Worm (Caenorhabditis elegans) whole organism, late embryonic: ENCODE measurements around the gene srxa-10.

Source experiments
- C38D4.7 ChIP-seq: fragments of 200-800 bp; sonication (Bioruptor generic); optimal IDR thresholded peaks from 2 replicates; lab custom pipeline; 2018; ENCODE audit warnings: mild to moderate bottlenecking, missing genetic modification characterization, moderate library complexity, missing compliant biosample characterization
- F13H6.1 ChIP-seq: sonication (generic microtip); optimal IDR thresholded peaks from 2 replicates; lab custom pipeline; 2016; ENCODE audit warnings: missing genetic modification characterization, missing compliant biosample characterization
- K02D7.2 ChIP-seq: sonication (generic microtip); optimal IDR thresholded peaks from 2 replicates; lab custom pipeline; 2017; ENCODE audit warnings: mild to moderate bottlenecking, missing genetic modification characterization, missing compliant biosample characterization
- K09A11.1 ChIP-seq: sonication (generic microtip); optimal IDR thresholded peaks from 2 replicates; lab custom pipeline; 2017; ENCODE audit warnings: antibody characterized with exemption, mild to moderate bottlenecking, missing genetic modification characterization, missing compliant biosample characterization; ENCODE audit not compliant: insufficient read depth
- T23F11.4 ChIP-seq: fragments of 200-800 bp; sonication (Bioruptor generic); optimal IDR thresholded peaks from 2 replicates; lab custom pipeline; 2018; ENCODE audit warnings: mild to moderate bottlenecking, missing genetic modification characterization, missing compliant biosample characterization
- Y22D7AL.16 ChIP-seq: sonication (generic microtip); optimal IDR thresholded peaks from 2 replicates; lab custom pipeline; 2016; ENCODE audit warnings: missing genetic modification characterization, missing compliant biosample characterization
- ama-1 ChIP-seq: fragments of 150-350 bp; optimal IDR thresholded peaks from 2 replicates; lab custom pipeline; 2014
- ceh-14 ChIP-seq: sonication (generic microtip); optimal IDR thresholded peaks from 2 replicates; lab custom pipeline; 2016; ENCODE audit warnings: missing genotype, missing genetic modification characterization, missing compliant biosample characterization
- ceh-2 ChIP-seq: sonication (generic microtip); optimal IDR thresholded peaks from 2 replicates; lab custom pipeline; 2016; ENCODE audit warnings: missing genotype, missing genetic modification characterization, missing compliant biosample characterization
- ceh-31 ChIP-seq: sonication (generic microtip); optimal IDR thresholded peaks from 2 replicates; lab custom pipeline; 2016; ENCODE audit warnings: missing genetic modification characterization, missing compliant biosample characterization
- ceh-34 ChIP-seq: sonication (generic microtip); optimal IDR thresholded peaks from 2 replicates; lab custom pipeline; 2016; ENCODE audit warnings: mild to moderate bottlenecking, missing genetic modification characterization, missing compliant biosample characterization
- ceh-45 ChIP-seq: fragments of 200-800 bp; sonication (Bioruptor generic); IDR thresholded peaks from 2 replicates; pipeline ENCODE4 v1.3.6; 2022; ENCODE audit warnings: missing genetic modification reagents, missing genetic modification characterization, missing compliant biosample characterization
- che-1 ChIP-seq: sonication (generic microtip); optimal IDR thresholded peaks from 2 replicates; lab custom pipeline; 2016; ENCODE audit warnings: mild to moderate bottlenecking, missing genetic modification characterization, missing compliant biosample characterization
- dmd-4 ChIP-seq: sonication (generic microtip); optimal IDR thresholded peaks from 2 replicates; lab custom pipeline; 2016; ENCODE audit warnings: borderline replicate concordance, missing genetic modification characterization, missing compliant biosample characterization
- elt-2 ChIP-seq: sonication (generic microtip); optimal IDR thresholded peaks from 2 replicates; lab custom pipeline; 2016; ENCODE audit warnings: missing genetic modification reagents, missing genetic modification characterization, missing compliant biosample characterization
- ets-4 ChIP-seq: sonication (generic microtip); optimal IDR thresholded peaks from 2 replicates; lab custom pipeline; 2016; ENCODE audit warnings: missing genetic modification characterization, missing compliant biosample characterization
- eyg-1 ChIP-seq: sonication (generic microtip); optimal IDR thresholded peaks from 2 replicates; lab custom pipeline; 2016; ENCODE audit warnings: missing genotype, missing genetic modification characterization, missing compliant biosample characterization
- fax-1 ChIP-seq: sonication (generic microtip); optimal IDR thresholded peaks from 2 replicates; lab custom pipeline; 2016; ENCODE audit warnings: missing genotype, missing genetic modification characterization, missing compliant biosample characterization
- fkh-10 ChIP-seq: fragments of 150-350 bp; optimal IDR thresholded peaks from 2 replicates; lab custom pipeline; 2014; ENCODE audit warnings: missing biosample characterization, missing genetic modification reagents, missing genetic modification characterization
- fkh-6 ChIP-seq: sonication (generic microtip); optimal IDR thresholded peaks from 2 replicates; lab custom pipeline; 2016; ENCODE audit warnings: missing genetic modification characterization, missing compliant biosample characterization
- gmeb-2 ChIP-seq: sonication (generic microtip); optimal IDR thresholded peaks from 2 replicates; lab custom pipeline; 2016; ENCODE audit warnings: missing genetic modification characterization, inconsistent platforms, missing compliant biosample characterization
- hlh-13 ChIP-seq: fragments of 200-800 bp; sonication (Bioruptor generic); optimal IDR thresholded peaks from 2 replicates; lab custom pipeline; 2018; ENCODE audit warnings: mild to moderate bottlenecking, missing genetic modification characterization, missing compliant biosample characterization
- hlh-15 ChIP-seq: sonication (generic microtip); optimal IDR thresholded peaks from 2 replicates; lab custom pipeline; 2016; ENCODE audit warnings: missing genetic modification characterization, missing compliant biosample characterization
- hlh-6 ChIP-seq: sonication (generic microtip); optimal IDR thresholded peaks from 2 replicates; lab custom pipeline; 2016; ENCODE audit warnings: missing genotype, missing genetic modification characterization, missing compliant biosample characterization
- hlh-8 ChIP-seq: sonication (generic microtip); optimal IDR thresholded peaks from 2 replicates; lab custom pipeline; 2016; ENCODE audit warnings: missing genotype, missing genetic modification characterization, missing compliant biosample characterization
- lim-6 ChIP-seq: sonication (generic microtip); optimal IDR thresholded peaks from 2 replicates; lab custom pipeline; 2016; ENCODE audit warnings: missing genetic modification characterization, missing compliant biosample characterization
- lin-11 ChIP-seq: fragments of 200-800 bp; sonication (Bioruptor generic); optimal IDR thresholded peaks from 2 replicates; lab custom pipeline; 2018; ENCODE audit warnings: mild to moderate bottlenecking, missing genetic modification characterization, missing compliant biosample characterization
- madf-2 ChIP-seq: sonication (generic microtip); optimal IDR thresholded peaks from 2 replicates; lab custom pipeline; 2017; ENCODE audit warnings: missing genetic modification characterization, missing compliant biosample characterization
- npax-4 ChIP-seq: sonication (generic microtip); optimal IDR thresholded peaks from 2 replicates; lab custom pipeline; 2016; ENCODE audit warnings: missing genetic modification characterization, missing compliant biosample characterization
- odd-2 ChIP-seq: sonication (generic microtip); optimal IDR thresholded peaks from 2 replicates; lab custom pipeline; 2017; ENCODE audit warnings: antibody characterized with exemption, mild to moderate bottlenecking, missing genetic modification characterization, missing compliant biosample characterization
- pag-3 ChIP-seq: sonication (generic microtip); optimal IDR thresholded peaks from 2 replicates; lab custom pipeline; 2016; ENCODE audit warnings: missing compliant biosample characterization, missing genetic modification characterization, borderline replicate concordance
- pat-9 ChIP-seq: fragments of 200-800 bp; sonication (Bioruptor generic); optimal IDR thresholded peaks from 2 replicates; lab custom pipeline; 2018; ENCODE audit warnings: mild to moderate bottlenecking, missing genetic modification characterization, moderate library complexity, missing compliant biosample characterization
- pax-1 ChIP-seq: fragments of 150-350 bp; optimal IDR thresholded peaks from 2 replicates; lab custom pipeline; 2014; ENCODE audit warnings: missing biosample characterization, missing genetic modification characterization
- pha-2 ChIP-seq: sonication (generic microtip); optimal IDR thresholded peaks from 2 replicates; lab custom pipeline; 2017; ENCODE audit warnings: mild to moderate bottlenecking, missing genetic modification characterization, missing compliant biosample characterization
- pros-1 ChIP-seq: fragments of 150-350 bp; optimal IDR thresholded peaks from 2 replicates; lab custom pipeline; 2014; ENCODE audit warnings: missing biosample characterization, missing genetic modification reagents, missing genetic modification characterization
- ref-2 ChIP-seq: sonication (generic microtip); optimal IDR thresholded peaks from 2 replicates; lab custom pipeline; 2016; ENCODE audit warnings: missing genetic modification characterization, missing compliant biosample characterization
- rnt-1 ChIP-seq: sonication (generic microtip); optimal IDR thresholded peaks from 2 replicates; lab custom pipeline; 2016; ENCODE audit warnings: missing genetic modification characterization, missing compliant biosample characterization
- sdc-2 ChIP-seq: sonication (generic microtip); optimal IDR thresholded peaks from 2 replicates; lab custom pipeline; 2016; ENCODE audit warnings: missing genotype, missing genetic modification characterization, missing compliant biosample characterization
- sox-2 ChIP-seq: fragments of 200-800 bp; sonication (Bioruptor generic); IDR thresholded peaks from 2 replicates; pipeline ENCODE4 v1.3.6; 2022; ENCODE audit warnings: missing genetic modification reagents, missing genetic modification characterization, missing compliant biosample characterization
- sox-4 ChIP-seq: sonication (generic microtip); optimal IDR thresholded peaks from 2 replicates; lab custom pipeline; 2017; ENCODE audit warnings: mild to moderate bottlenecking, missing genetic modification characterization, inconsistent platforms, missing compliant biosample characterization
- tbx-7 ChIP-seq: sonication (generic microtip); optimal IDR thresholded peaks from 2 replicates; lab custom pipeline; 2016; ENCODE audit warnings: missing genotype, missing genetic modification characterization, missing compliant biosample characterization
- ttx-3 ChIP-seq: sonication (generic microtip); optimal IDR thresholded peaks from 2 replicates; lab custom pipeline; 2016; ENCODE audit warnings: missing genetic modification reagents, missing genetic modification characterization, missing compliant biosample characterization
- unc-3 ChIP-seq, 2 experiments: fragments of 200-800 bp in 1 of 2; sonication (Bioruptor generic) in 1 of 2; sonication (generic microtip) in 1 of 2; conservative IDR thresholded peaks in 1 of 2; optimal IDR thresholded peaks in 1 of 2; 2 replicates each; pipeline versions ENCODE4 v1.3.6 to Lab custom; 2016 to 2022; ENCODE audit warnings: missing compliant biosample characterization in 2 of 2, missing genetic modification characterization in 2 of 2, missing genetic modification reagents in 1 of 2
- zip-5 ChIP-seq: sonication (generic microtip); optimal IDR thresholded peaks from 2 replicates; lab custom pipeline; 2016; ENCODE audit warnings: missing genetic modification characterization, missing compliant biosample characterization

srxa-10 gene

ce11 chrIII:9760184-9760583, 36.2 kb downstream of the srxa-10 start:
- TF ChIP-seq pha-2 (tag; lab: Kevin White, UChicago) (no peak), K02D7.2 (no peak), npax-4 (tag; lab: Kevin White, UChicago) (no peak), sox-2 (no peak), sox-4 (tag; lab: Kevin White, UChicago) (no peak), ceh-45 (GFP tag; lab: Robert Waterston, UW) (no peak), hlh-15 (no peak), C38D4.7 (GFP tag; lab: Kevin White, UChicago) (no peak), unc-3 (GFP tag; conservative IDR thresholded peaks at IDR 0.05; lab: Robert Waterston, UW) (no peak), unc-3 (tag; optimal IDR thresholded peaks at IDR 0.05; lab: Kevin White, UChicago) (no peak), ceh-34 (no peak), dmd-4 (tag; lab: Kevin White, UChicago) (no peak), lin-11 (tag; lab: Kevin White, UChicago) (no peak), fkh-6 (no peak), odd-2 (tag; lab: Kevin White, UChicago) (no peak), hlh-13 (no peak), hlh-6 (tag; lab: Kevin White, UChicago) (no peak)
- TF ChIP-seq, all 69 proteins: peak for 0

DNA sequence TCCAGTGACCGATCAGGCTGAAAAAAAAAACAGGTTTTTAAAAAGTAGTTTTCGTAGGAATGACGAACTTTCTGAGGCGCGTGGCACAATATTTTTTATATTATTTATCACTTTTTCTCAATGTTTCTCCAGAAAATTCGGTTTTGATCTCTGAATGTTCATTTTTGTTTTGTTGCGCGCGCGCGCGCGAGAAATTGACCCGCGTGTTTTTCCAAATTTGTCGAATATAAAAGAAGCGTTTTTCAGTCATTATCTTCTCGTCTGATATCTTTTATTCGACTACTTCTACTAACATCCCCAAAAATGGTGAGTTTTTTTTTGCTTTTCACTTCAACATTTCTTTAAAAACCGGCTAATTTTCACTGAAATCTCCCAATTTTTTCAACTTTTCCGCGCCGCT, 37.5 kb downstream of the srxa-10 start, which contains the start of gene rmd-1:
Gene rmd-1 (plus strand): TSS at position 247 of the 400 bp plus-strand sequence.
- no peak for TF ChIP-seq che-1 (tag; lab: Kevin White, UChicago)
- no peak for TF ChIP-seq tbx-7 (tag; lab: Kevin White, UChicago)
- no peak for TF ChIP-seq pros-1 (tag; lab: Kevin White, UChicago)

DNA sequence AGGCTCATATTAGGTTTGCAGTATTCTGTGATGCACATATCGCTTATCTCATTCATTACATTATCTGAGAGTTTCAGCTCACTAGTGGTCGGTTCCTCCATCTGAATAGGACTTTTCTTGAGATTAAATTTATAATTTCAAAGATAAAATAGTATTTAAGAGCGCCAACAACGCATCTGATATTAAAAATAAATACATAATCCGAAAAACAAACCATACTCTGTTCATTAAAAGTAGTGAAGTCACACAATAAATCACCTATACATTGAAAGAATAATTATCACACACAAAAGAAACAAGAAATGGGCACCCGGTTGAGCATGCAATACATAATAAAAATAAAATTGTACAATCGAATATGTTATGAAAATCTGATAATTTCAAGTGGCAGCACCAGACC, 38.9 kb downstream of the srxa-10 start, which contains the start of gene vps-53:
Gene vps-53 (minus strand): TSS at position 101 of the 400 bp plus-strand sequence.
- TF ChIP-seq odd-2 (tag; lab: Kevin White, UChicago) (no peak), rnt-1 (tag; lab: Kevin White, UChicago) (no peak), gmeb-2 (tag; lab: Kevin White, UChicago) (no peak), sox-4 (tag; lab: Kevin White, UChicago) (no peak), pha-2 (tag; lab: Kevin White, UChicago) (no peak), fax-1 (tag; lab: Kevin White, UChicago) (no peak), ama-1 (no peak), elt-2 (no peak), npax-4 (tag; lab: Kevin White, UChicago) (no peak), pag-3 (tag; lab: Kevin White, UChicago) (no peak), sdc-2 (tag; lab: Kevin White, UChicago) (no peak), hlh-15 (no peak), ttx-3 (tag; lab: Kevin White, UChicago) (no peak), hlh-8 (tag; lab: Kevin White, UChicago) (no peak), ets-4 (tag; lab: Kevin White, UChicago) (no peak), lim-6 (tag; lab: Kevin White, UChicago) (no peak)

- no peak for TF ChIP-seq gmeb-2 (tag; lab: Kevin White, UChicago)
- no peak for TF ChIP-seq ceh-14 (tag; lab: Kevin White, UChicago)
- TF ChIP-seq ceh-2 (tag; lab: Kevin White, UChicago): no peak
- TF ChIP-seq fkh-10: no peak
Observed at ce11 chrIII:9752852-9753251, 43.5 kb downstream of the srxa-10 start, which contains the start of gene ech-6. ech-6 (minus strand) TSS chrIII:9752883.

ce11 chrIII:9751074-9751473, 45.3 kb downstream of the srxa-10 start, which contains the start of gene T05G5.5:
T05G5.5 (minus strand) TSS chrIII:9751432.
- no peak for TF ChIP-seq pat-9
- TF ChIP-seq lim-6 (tag; lab: Kevin White, UChicago): no peak
- no peak for TF ChIP-seq zip-5 (tag; lab: Kevin White, UChicago)
- TF ChIP-seq eyg-1: no peak
- no peak for TF ChIP-seq K09A11.1
- TF ChIP-seq T23F11.4 (GFP tag; lab: Kevin White, UChicago): no peak
- no peak for TF ChIP-seq ceh-31 (tag; lab: Kevin White, UChicago)
- no peak for TF ChIP-seq Y22D7AL.16 (tag; lab: Kevin White, UChicago)
- TF ChIP-seq madf-2 (tag; lab: Kevin White, UChicago): no peak
- no peak for TF ChIP-seq ceh-34
- TF ChIP-seq hlh-15: no peak
- TF ChIP-seq elt-2: no peak
- no peak for TF ChIP-seq sox-2
- no peak for TF ChIP-seq F13H6.1 (tag; lab: Kevin White, UChicago)
- TF ChIP-seq pax-1: no peak
- no peak for TF ChIP-seq C38D4.7 (GFP tag; lab: Kevin White, UChicago)
- TF ChIP-seq ref-2 (tag; lab: Kevin White, UChicago): no peak
- TF ChIP-seq che-1 (tag; lab: Kevin White, UChicago): no peak
- TF ChIP-seq fax-1 (tag; lab: Kevin White, UChicago): no peak
